Worm (Caenorhabditis elegans) whole organism, L2 larva: Measurements from ENCODE around the gene T01D3.6.

Source experiments
- alr-1 ChIP-seq: fragments of 150-350 bp; optimal IDR thresholded peaks from 2 replicates; lab custom pipeline; 2014; ENCODE audit warnings: missing biosample characterization, missing genetic modification characterization
- ama-1 ChIP-seq: fragments of 150-350 bp; optimal IDR thresholded peaks from 2 replicates; lab custom pipeline; 2018; ENCODE audit warnings: inconsistent platforms
- blmp-1 ChIP-seq: sonication (generic microtip); optimal IDR thresholded peaks from 2 replicates; lab custom pipeline; 2017; ENCODE audit warnings: missing genetic modification characterization, mild to moderate bottlenecking, missing compliant biosample characterization, antibody characterized with exemption, moderate library complexity; ENCODE audit not compliant: insufficient read depth
- ztf-11 ChIP-seq: sonication (generic microtip); optimal IDR thresholded peaks from 2 replicates; lab custom pipeline; 2017; ENCODE audit warnings: missing biosample characterization, missing genetic modification characterization

DNA sequence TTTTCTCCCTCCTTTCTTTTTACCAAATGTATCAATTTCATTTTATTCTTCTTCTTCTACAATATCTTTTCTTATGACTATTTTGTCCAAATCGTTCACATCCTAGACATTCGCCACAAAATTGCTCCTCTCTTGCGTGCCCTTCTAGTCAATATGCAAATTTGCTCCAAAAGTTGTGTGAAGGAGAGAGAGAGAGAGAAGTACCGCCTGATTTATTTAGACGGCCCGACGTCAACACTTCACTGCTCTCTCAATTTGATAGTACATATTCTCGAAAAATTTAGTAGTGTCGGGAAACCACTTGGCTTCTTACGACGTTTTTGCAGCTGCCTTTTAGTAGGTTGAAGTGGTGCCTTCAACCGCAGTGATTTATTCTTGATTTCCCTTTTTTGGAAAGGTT, 30.1 kb upstream of the T01D3.6 start:
- TF ChIP-seq ztf-11 (tag; lab: Kevin White, UChicago) (no peak), alr-1 (tag; lab: Kevin White, UChicago) (no peak), blmp-1 (tag; lab: Kevin White, UChicago) (no peak), ama-1 (lab: Kevin White, UChicago) (no peak)
